Fruit fly (Drosophila melanogaster) whole organism, embryonic: Measurements from ENCODE around the gene Hrd3.

Experiments used
- Ada2b ChIP-seq: fragments of 200-800 bp; sonication (Bioruptor generic); IDR thresholded peaks from 2 replicates; pipeline ENCODE4 v1.3.6; 2022; ENCODE audit warnings: missing biosample characterization, missing genetic modification characterization
- Atf-2 ChIP-seq: fragments of 200-800 bp; sonication (Bioruptor generic); optimal IDR thresholded peaks from 2 replicates; lab custom pipeline; 2016; ENCODE audit warnings: missing biosample characterization, missing genetic modification characterization
- B-H2 ChIP-seq: fragments of 200-800 bp; sonication (Bioruptor generic); optimal IDR thresholded peaks from 2 replicates; lab custom pipeline; 2018; ENCODE audit warnings: missing biosample characterization, mild to moderate bottlenecking, missing genetic modification characterization
- CG10979 ChIP-seq: fragments of 200-800 bp; sonication (Bioruptor generic); optimal IDR thresholded peaks from 2 replicates; lab custom pipeline; 2018; ENCODE audit warnings: missing biosample characterization, mild to moderate bottlenecking, missing genetic modification characterization, moderate library complexity
- CG12744 ChIP-seq: fragments of 200-800 bp; sonication (Bioruptor generic); optimal IDR thresholded peaks from 2 replicates; lab custom pipeline; 2016; ENCODE audit warnings: missing biosample characterization, missing genetic modification characterization
- CG13624 ChIP-seq: fragments of 200-800 bp; sonication (Bioruptor generic); optimal IDR thresholded peaks from 2 replicates; lab custom pipeline; 2016; ENCODE audit warnings: missing biosample characterization, missing genetic modification characterization
- CG15011 ChIP-seq: fragments of 200-800 bp; sonication (Bioruptor generic); optimal IDR thresholded peaks from 3 replicates; lab custom pipeline; 2018; ENCODE audit warnings: missing biosample characterization, mild to moderate bottlenecking, missing genetic modification characterization
- CG1603 ChIP-seq: fragments of 200-800 bp; sonication (Bioruptor generic); optimal IDR thresholded peaks from 2 replicates; lab custom pipeline; 2019; ENCODE audit warnings: missing biosample characterization, mild to moderate bottlenecking, missing genetic modification characterization, moderate library complexity
- CG17829 ChIP-seq: fragments of 200-800 bp; optimal IDR thresholded peaks from 2 replicates; lab custom pipeline; 2019; ENCODE audit warnings: missing biosample characterization, mild to moderate bottlenecking, missing genetic modification characterization, moderate library complexity
- CG2120 ChIP-seq: fragments of 200-800 bp; sonication (Bioruptor generic); optimal IDR thresholded peaks from 3 replicates; lab custom pipeline; 2016; ENCODE audit warnings: missing biosample characterization, missing genetic modification characterization
- CG30431 ChIP-seq: fragments of 200-800 bp; sonication (Bioruptor generic); optimal IDR thresholded peaks from 2 replicates; lab custom pipeline; 2017; ENCODE audit warnings: missing biosample characterization, missing genetic modification characterization
- CG3995 ChIP-seq: fragments of 200-800 bp; sonication (Bioruptor generic); optimal IDR thresholded peaks from 3 replicates; lab custom pipeline; 2016; ENCODE audit warnings: missing biosample characterization, missing genetic modification characterization
- CG4328 ChIP-seq: fragments of 200-800 bp; sonication (Bioruptor generic); optimal IDR thresholded peaks from 3 replicates; lab custom pipeline; 2017; ENCODE audit warnings: missing biosample characterization, missing genetic modification reagents, missing genetic modification characterization
- CG43689 ChIP-seq: fragments of 200-800 bp; sonication (Bioruptor generic); IDR thresholded peaks from 2 replicates; pipeline ENCODE4 v1.3.6; 2022; ENCODE audit warnings: missing biosample characterization, missing genetic modification characterization
- CG4404 ChIP-seq: fragments of 200-800 bp; sonication (Bioruptor generic); IDR thresholded peaks from 2 replicates; pipeline ENCODE4 v1.3.6; 2022; ENCODE audit warnings: missing biosample characterization, missing genetic modification characterization
- CG4424 ChIP-seq: fragments of 200-800 bp; sonication (Bioruptor generic); optimal IDR thresholded peaks from 3 replicates; lab custom pipeline; 2016; ENCODE audit warnings: missing biosample characterization, missing genetic modification characterization
- CG6813 ChIP-seq: fragments of 200-800 bp; sonication (Bioruptor generic); optimal IDR thresholded peaks from 2 replicates; lab custom pipeline; 2017; ENCODE audit warnings: missing biosample characterization, missing genetic modification characterization, mild to moderate bottlenecking, moderate library complexity, missing genetic modification reagents
- CG8944 ChIP-seq: fragments of 200-800 bp; sonication (Bioruptor generic); optimal IDR thresholded peaks from 3 replicates; lab custom pipeline; 2016; ENCODE audit warnings: missing biosample characterization, missing genetic modification characterization
- CG9727 ChIP-seq: fragments of 200-800 bp; sonication (Bioruptor generic); optimal IDR thresholded peaks from 3 replicates; lab custom pipeline; 2017; ENCODE audit warnings: missing biosample characterization, mild to moderate bottlenecking, missing genetic modification characterization
- Fer2 ChIP-seq: fragments of 200-800 bp; sonication (Bioruptor generic); optimal IDR thresholded peaks from 2 replicates; lab custom pipeline; 2018; ENCODE audit warnings: missing biosample characterization, mild to moderate bottlenecking, missing genetic modification characterization, moderate library complexity
- GATAe ChIP-seq: fragments of 200-800 bp; sonication (Bioruptor generic); conservative IDR thresholded peaks from 2 replicates; pipeline ENCODE4 v1.3.6; 2022; ENCODE audit warnings: missing biosample characterization, missing genetic modification characterization
- HLHmδ ChIP-seq: fragments of 200-800 bp; sonication (Bioruptor generic); optimal IDR thresholded peaks from 2 replicates; lab custom pipeline; 2018; ENCODE audit warnings: missing biosample characterization, mild to moderate bottlenecking, missing genetic modification characterization, moderate library complexity
- HmgZ ChIP-seq: fragments of 200-800 bp; sonication (Bioruptor generic); optimal IDR thresholded peaks from 2 replicates; lab custom pipeline; 2018; ENCODE audit warnings: missing biosample characterization, mild to moderate bottlenecking, missing genetic modification characterization
- Hr78 ChIP-seq, 2 experiments: fragments of 200-800 bp in 1 of 2; fragments of >200 bp in 1 of 2; sonication (Bioruptor generic) in 1 of 2; optimal IDR thresholded peaks; 2 replicates each; lab custom pipeline; 2017 to 2019; ENCODE audit warnings: missing biosample characterization in 2 of 2, missing genetic modification characterization in 2 of 2, mild to moderate bottlenecking in 1 of 2, moderate library complexity in 1 of 2
- Nf-YA ChIP-seq: fragments of 200-800 bp; sonication (Bioruptor generic); IDR thresholded peaks from 2 replicates; pipeline ENCODE4 v1.3.6; 2022; ENCODE audit warnings: missing biosample characterization, missing genetic modification characterization
- Side ChIP-seq: fragments of 200-800 bp; sonication (Bioruptor generic); optimal IDR thresholded peaks from 2 replicates; lab custom pipeline; 2016; ENCODE audit warnings: missing biosample characterization, missing genetic modification characterization
- Xrp1 ChIP-seq: fragments of 200-800 bp; sonication (Bioruptor generic); IDR thresholded peaks from 2 replicates; pipeline ENCODE4 v1.3.6; 2022; ENCODE audit warnings: missing biosample characterization, missing genetic modification characterization
- aop ChIP-seq: fragments of 200-800 bp; sonication (Bioruptor generic); IDR thresholded peaks from 2 replicates; pipeline ENCODE4 v1.3.6; 2022; ENCODE audit warnings: missing biosample characterization, missing genetic modification characterization
- bowl ChIP-seq: fragments of 200-800 bp; sonication (Bioruptor generic); IDR thresholded peaks from 2 replicates; pipeline ENCODE4 v1.3.6; 2022; ENCODE audit warnings: missing biosample characterization, missing genetic modification characterization
- disco-r ChIP-seq: fragments of 200-800 bp; sonication (Bioruptor generic); optimal IDR thresholded peaks from 2 replicates; lab custom pipeline; 2016; ENCODE audit warnings: missing biosample characterization, missing genetic modification characterization
- dmrt11E ChIP-seq: fragments of 200-800 bp; sonication (Bioruptor generic); optimal IDR thresholded peaks from 3 replicates; lab custom pipeline; 2018; ENCODE audit warnings: missing biosample characterization, mild to moderate bottlenecking, missing genetic modification characterization, moderate library complexity
- dpn ChIP-seq, 2 experiments: fragments of 200-800 bp; sonication (Bioruptor generic); optimal IDR thresholded peaks; 3 replicates each; lab custom pipeline; 2016; ENCODE audit warnings: missing biosample characterization in 2 of 2, missing genetic modification characterization in 2 of 2
- fd3F ChIP-seq: fragments of 200-800 bp; sonication (Bioruptor generic); optimal IDR thresholded peaks from 2 replicates; lab custom pipeline; 2018; ENCODE audit warnings: missing biosample characterization, mild to moderate bottlenecking, missing genetic modification characterization, moderate library complexity
- hb ChIP-seq: fragments of 200-800 bp; sonication (Bioruptor generic); IDR thresholded peaks from 3 replicates; pipeline ENCODE4 v1.3.6; 2022; ENCODE audit warnings: missing biosample characterization, missing genetic modification characterization; ENCODE audit not compliant: partially characterized antibody
- jing ChIP-seq: fragments of 200-800 bp; sonication (Bioruptor generic); optimal IDR thresholded peaks from 2 replicates; lab custom pipeline; 2018; ENCODE audit warnings: missing biosample characterization, mild to moderate bottlenecking, missing genetic modification characterization
- onecut ChIP-seq: fragments of 200-800 bp; sonication (Bioruptor generic); IDR thresholded peaks from 2 replicates; pipeline ENCODE4 v1.3.6; 2022; ENCODE audit warnings: missing biosample characterization, missing genetic modification characterization
- otp ChIP-seq: fragments of 200-800 bp; sonication (Bioruptor generic); IDR thresholded peaks from 3 replicates; pipeline ENCODE4, ENCODE4 v1.3.6; 2022; ENCODE audit warnings: missing biosample characterization, missing genetic modification characterization
- p53 ChIP-seq: fragments of 200-800 bp; sonication (Bioruptor generic); optimal IDR thresholded peaks from 2 replicates; lab custom pipeline; 2016; ENCODE audit warnings: missing biosample characterization, missing genetic modification characterization
- pfk ChIP-seq: fragments of 200-800 bp; sonication (Bioruptor generic); optimal IDR thresholded peaks from 2 replicates; lab custom pipeline; 2018; ENCODE audit warnings: missing biosample characterization, mild to moderate bottlenecking, missing genetic modification characterization, moderate library complexity
- prd ChIP-seq, 3 experiments: fragments of >200 bp in 2 of 3; fragments of 200-800 bp in 1 of 3; sonication (Bioruptor generic) in 1 of 3; optimal IDR thresholded peaks in 2 of 3; IDR thresholded peaks in 1 of 3; 2 replicates in 2 of 3; 3 replicates in 1 of 3; pipeline versions ENCODE4 v1.3.6 to Lab custom; 2017 to 2022; ENCODE audit warnings: missing biosample characterization in 1 of 3, missing genetic modification characterization in 1 of 3
- pzg ChIP-seq: fragments of 200-800 bp; sonication (Bioruptor generic); optimal IDR thresholded peaks from 3 replicates; lab custom pipeline; 2018; ENCODE audit warnings: missing biosample characterization, mild to moderate bottlenecking, missing genetic modification characterization, moderate library complexity
- run ChIP-seq: fragments of 200-800 bp; sonication (Bioruptor generic); optimal IDR thresholded peaks from 3 replicates; lab custom pipeline; 2018; ENCODE audit warnings: missing biosample characterization, mild to moderate bottlenecking, missing genetic modification characterization
- sd ChIP-seq: fragments of 200-800 bp; sonication (Bioruptor generic); optimal IDR thresholded peaks from 3 replicates; lab custom pipeline; 2018; ENCODE audit warnings: missing biosample characterization, mild to moderate bottlenecking, missing genetic modification characterization, moderate library complexity
- sim ChIP-seq: fragments of 200-800 bp; sonication (Bioruptor generic); IDR thresholded peaks from 2 replicates; pipeline ENCODE4 v1.3.6; 2022; ENCODE audit warnings: missing biosample characterization, missing genetic modification characterization
- sisA ChIP-seq: fragments of 200-800 bp; sonication (Bioruptor generic); IDR thresholded peaks from 2 replicates; pipeline ENCODE4 v1.3.6; 2022; ENCODE audit warnings: missing biosample characterization, missing genetic modification characterization
- slp2 ChIP-seq: fragments of 200-800 bp; sonication (Bioruptor generic); optimal IDR thresholded peaks from 2 replicates; lab custom pipeline; 2016; ENCODE audit warnings: missing biosample characterization, missing genetic modification characterization
- sr ChIP-seq: fragments of 200-800 bp; sonication (Bioruptor generic); IDR thresholded peaks from 3 replicates; pipeline ENCODE4 v1.3.6; 2022; ENCODE audit warnings: missing biosample characterization, missing genetic modification characterization
- z ChIP-seq: fragments of 200-800 bp; sonication (Bioruptor generic); IDR thresholded peaks from 3 replicates; pipeline ENCODE4 v1.3.6; 2022; ENCODE audit warnings: missing biosample characterization, missing genetic modification characterization

Gene Hrd3

DNA sequence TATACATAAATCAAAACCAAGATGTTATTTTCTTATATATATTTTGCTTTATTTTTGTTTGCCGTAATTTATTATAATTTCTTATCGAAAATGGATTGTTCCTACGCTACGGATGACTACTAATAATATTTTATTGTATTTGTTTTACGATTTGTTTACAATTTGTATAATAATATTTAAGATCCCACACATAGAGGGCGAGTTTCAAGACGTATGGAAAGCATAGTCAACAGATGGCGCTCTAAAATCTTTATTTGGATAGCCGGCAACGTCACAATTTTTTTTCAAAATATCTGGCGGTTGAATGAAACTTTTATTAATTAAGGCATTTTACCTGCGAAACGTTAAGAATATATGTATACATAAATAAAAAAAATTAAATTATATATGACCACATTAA, 36.4 kb downstream of the Hrd3 start (continued):
- no peak for TF ChIP-seq disco-r (GFP tag; lab: Kevin White, UChicago)
- TF ChIP-seq CG8944 (GFP tag; lab: Kevin White, UChicago), result no peak
- TF ChIP-seq sr, result no peak
- TF ChIP-seq CG10979 (tag; lab: Kevin White, UChicago), result peak; percentile 24
- TF ChIP-seq hb, result no peak
- TF ChIP-seq bowl (GFP tag; lab: Robert Waterston, UW), result no peak
- no peak for TF ChIP-seq p53 (GFP tag; lab: Kevin White, UChicago)
- no peak for TF ChIP-seq dmrt11E (tag; lab: Kevin White, UChicago)
- no peak for TF ChIP-seq sim (GFP tag; lab: Robert Waterston, UW)
- TF ChIP-seq dpn (GFP tag; optimal IDR thresholded peaks at IDR 0.05; lab: Kevin White, UChicago), result peak in 1 of 2 experiments; percentile 57
- no peak for TF ChIP-seq jing (GFP tag; lab: Kevin White, UChicago)
- no peak for TF ChIP-seq CG6813 (GFP tag; lab: Kevin White, UChicago)
- peak; percentile 63 for TF ChIP-seq CG17829 (tag; lab: Kevin White, UChicago)
- no peak for TF ChIP-seq aop (GFP tag; lab: Robert Waterston, UW)
- no peak for TF ChIP-seq slp2
- no peak for TF ChIP-seq Atf-2 (GFP tag; lab: Kevin White, UChicago)
- no peak for TF ChIP-seq pfk (GFP tag; lab: Kevin White, UChicago)
- TF ChIP-seq Side (GFP tag; lab: Kevin White, UChicago), result no peak
- peak; percentile 43 for TF ChIP-seq CG2120 (GFP tag; lab: Kevin White, UChicago)

DNA sequence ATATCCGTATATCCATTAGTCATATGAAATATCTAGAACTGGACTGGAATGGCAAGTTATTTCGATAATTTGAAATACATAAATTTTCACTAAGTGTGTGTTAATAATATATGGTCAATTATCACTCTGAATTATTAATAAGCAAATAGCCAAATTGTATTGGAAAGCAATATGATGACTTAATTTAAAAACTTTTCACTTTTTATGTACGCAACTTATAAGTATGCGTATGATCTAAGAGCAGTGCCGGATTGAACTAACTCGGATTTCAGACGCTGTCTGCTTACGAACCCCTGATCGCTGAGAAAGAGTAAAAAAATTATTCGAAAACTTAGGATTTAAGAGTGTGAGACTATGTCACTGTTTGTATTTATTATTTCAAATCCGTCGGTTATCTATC, 36.8 kb downstream of the Hrd3 start, which contains the start of gene CG10232:
CG10232 (minus strand) TSS at position 101 of the 400 bp plus-strand sequence.
- TF ChIP-seq Fer2 (no peak), Nf-YA (no peak), CG9727 (GFP tag; lab: Kevin White, UChicago) (no peak), HmgZ (tag; lab: Kevin White, UChicago) (no peak), CG30431 (GFP tag; lab: Kevin White, UChicago) (no peak), CG3995 (GFP tag; lab: Kevin White, UChicago) (no peak), pzg (GFP tag; lab: Kevin White, UChicago) (no peak), prd (optimal IDR thresholded peaks at IDR 0.05; lab: Kevin White, UChicago) (no peak), prd (GFP tag; IDR thresholded peaks at IDR 0.05; lab: Robert Waterston, UW) (no peak), CG15011 (GFP tag; lab: Kevin White, UChicago) (no peak)

DNA sequence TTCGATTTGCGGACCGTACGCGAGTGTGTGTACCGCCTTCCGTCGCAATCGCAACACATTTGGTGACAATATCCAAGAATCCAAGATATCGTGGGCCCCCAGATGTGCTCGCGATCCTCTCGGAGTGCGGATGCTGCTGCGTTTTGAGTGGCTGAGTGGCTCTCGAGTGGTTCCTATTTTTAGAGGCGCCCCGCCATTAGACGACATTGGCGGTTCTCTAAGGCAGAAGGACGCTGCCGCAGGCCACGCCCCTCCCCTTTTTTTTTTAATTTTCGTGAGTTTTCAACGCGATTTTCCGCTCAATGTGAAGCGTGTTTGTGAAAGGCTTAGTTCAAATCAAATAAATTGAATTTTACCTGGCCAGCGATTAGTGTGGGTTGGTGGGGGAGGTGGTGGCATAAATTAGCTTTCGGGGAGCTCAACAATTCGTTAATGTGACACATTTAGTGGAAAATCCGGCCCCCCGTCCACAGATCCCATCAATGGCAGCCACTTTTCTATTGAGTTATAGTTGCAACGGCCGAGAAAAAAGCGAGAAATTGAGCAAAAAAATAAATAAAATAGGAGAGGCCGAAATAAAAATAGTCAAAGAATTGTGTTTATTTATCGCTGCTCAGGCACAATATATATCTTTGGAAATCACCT, 39.9 kb downstream of the Hrd3 start, which contains the start of gene nau:
nau (minus strand) TSS at position 61 of the 645 bp plus-strand sequence.
- no peak for TF ChIP-seq pfk (GFP tag; lab: Kevin White, UChicago)
- no peak for TF ChIP-seq CG13624
- no peak for TF ChIP-seq GATAe (GFP tag; lab: Robert Waterston, UW)
- TF ChIP-seq CG17829 (tag; lab: Kevin White, UChicago), result no peak
- no peak for TF ChIP-seq CG12744
- TF ChIP-seq B-H2, result no peak
- no peak for TF ChIP-seq otp (GFP tag; lab: Robert Waterston, UW)
- no peak for TF ChIP-seq Ada2b (GFP tag; lab: Robert Waterston, UW)
- TF ChIP-seq CG1603, result no peak
- TF ChIP-seq CG4404 (GFP tag; lab: Robert Waterston, UW), result no peak
- no peak for TF ChIP-seq run (tag; lab: Kevin White, UChicago)
- TF ChIP-seq onecut (GFP tag; lab: Robert Waterston, UW), result no peak
- TF ChIP-seq z (GFP tag; lab: Robert Waterston, UW), result peak; percentile 92
- TF ChIP-seq HLHmδ, result no peak
- peak; percentile 65 for TF ChIP-seq sd (tag; lab: Kevin White, UChicago)
- TF ChIP-seq Xrp1 (GFP tag; lab: Robert Waterston, UW), result no peak
- TF ChIP-seq CG43689, result no peak
- no peak for TF ChIP-seq fd3F
- TF ChIP-seq CG4424 (GFP tag; lab: Kevin White, UChicago), result no peak
- TF ChIP-seq Hr78 (GFP tag; optimal IDR thresholded peaks at IDR 0.05; lab: Kevin White, UChicago), result no peak
- TF ChIP-seq prd (optimal IDR thresholded peaks at IDR 0.05; lab: Kevin White, UChicago), result no peak
- TF ChIP-seq prd (GFP tag; IDR thresholded peaks at IDR 0.05; lab: Robert Waterston, UW), result no peak
- TF ChIP-seq sisA, result no peak
- peak; percentile 50 for TF ChIP-seq CG4328 (GFP tag; lab: Kevin White, UChicago)
